Fruit fly (Drosophila melanogaster): ENCODE measurements around the gene Scgbeta.

DNA sequence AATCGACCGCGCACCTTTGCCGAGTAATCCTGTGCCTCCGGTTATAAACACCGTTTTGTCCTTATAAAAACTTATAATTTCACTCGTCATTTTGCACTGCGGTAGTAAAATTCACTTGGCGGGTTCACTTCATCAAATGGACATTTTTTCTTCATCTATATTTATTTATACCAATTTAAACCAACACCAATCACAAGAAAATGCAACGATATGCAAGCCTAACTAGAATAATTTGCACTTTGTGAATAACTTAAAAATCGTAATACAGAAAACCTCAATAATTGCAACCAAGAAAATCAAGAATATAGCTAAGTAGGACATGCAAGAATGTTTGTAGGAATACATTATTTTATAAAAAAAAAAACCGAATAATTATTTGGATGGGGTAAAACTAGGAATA, 26.3 kb downstream of the Scgbeta start, which contains the start of the genes CG10096 and CG10097:
- no peak for TF ChIP-seq psq (optimal IDR thresholded peaks at IDR 0.05)
- TF ChIP-seq h (optimal IDR thresholded peaks at IDR 0.05) = no peak
- no peak for TF ChIP-seq Myc (optimal IDR thresholded peaks at IDR 0.05)

Measured in Kc167 (cell line).